Fruit fly (Drosophila melanogaster) S2 (cell line): ENCODE results near the gene CG18563.

Experiments used
- CG8478 ChIP-seq: fragments of >200 bp; optimal IDR thresholded peaks from 2 replicates; lab custom pipeline; 2018
- CTCF ChIP-seq, 2 experiments: fragments of >200 bp; optimal IDR thresholded peaks; 2 replicates each; lab custom pipeline; 2018

CG18563 gene

dm6 chr2L:17457944-17458343 is at the start of gene CG18563:
Gene CG18563 (minus strand): TSS chr2L:17458044.
- TF ChIP-seq CG8478 (lab: Kevin White, UChicago) (no peak), CTCF (optimal IDR thresholded peaks at IDR 0.05; lab: Kevin White, UChicago) (no peak)

- TF ChIP-seq CG8478 (lab: Kevin White, UChicago) (no peak), CTCF (optimal IDR thresholded peaks at IDR 0.05; lab: Kevin White, UChicago) (peak; percentile 37 to 57)
Observed at dm6 chr2L:17500946-17501451, 43.2 kb upstream of the CG18563 start, which contains the start of the genes mEFTs and Dhc36C. Gene mEFTs (minus strand): TSS chr2L:17501106. Gene Dhc36C (plus strand): TSS chr2L:17501401.

dm6 chr2L:17498721-17499120 is 40.9 kb upstream of the CG18563 start, which contains the start of gene CG15142:
Gene CG15142 (minus strand): TSS chr2L:17498821.
- TF ChIP-seq CTCF (optimal IDR thresholded peaks at IDR 0.05; lab: Kevin White, UChicago) (no peak), CG8478 (lab: Kevin White, UChicago) (no peak)

dm6 chr2L:17497108-17497507 is 39.3 kb upstream of the CG18563 start, which contains the start of gene qua:
Gene qua (minus strand): TSS chr2L:17497208.
- TF ChIP-seq CTCF (optimal IDR thresholded peaks at IDR 0.05; lab: Kevin White, UChicago) (no peak), CG8478 (lab: Kevin White, UChicago) (no peak)

dm6 chr2L:17495759-17496158 is 37.9 kb upstream of the CG18563 start:
- no peak for TF ChIP-seq CG8478 (lab: Kevin White, UChicago)
- no peak for TF ChIP-seq CTCF (optimal IDR thresholded peaks at IDR 0.05; lab: Kevin White, UChicago)

- TF ChIP-seq CG8478 (lab: Kevin White, UChicago): no peak
- no peak for TF ChIP-seq CTCF (optimal IDR thresholded peaks at IDR 0.05; lab: Kevin White, UChicago)
Observed at dm6 chr2L:17492680-17493079, 34.8 kb upstream of the CG18563 start.

- TF ChIP-seq CG8478 (lab: Kevin White, UChicago) (no peak), CTCF (optimal IDR thresholded peaks at IDR 0.05; lab: Kevin White, UChicago) (no peak)
Observed at dm6 chr2L:17486264-17486663, 28.4 kb upstream of the CG18563 start, which contains the start of gene CG43220. Gene CG43220 (plus strand): TSS chr2L:17486564.

- TF ChIP-seq CG8478 (lab: Kevin White, UChicago) (no peak), CTCF (optimal IDR thresholded peaks at IDR 0.05; lab: Kevin White, UChicago) (no peak)
Observed at dm6 chr2L:17485457-17485856, 27.6 kb upstream of the CG18563 start, which contains the start of the genes CG43221 and CG43645. Gene CG43221 (plus strand): TSS chr2L:17485757. Gene CG43645 (plus strand): TSS chr2L:17485757.

dm6 chr2L:17484174-17484573 is 26.3 kb upstream of the CG18563 start, which contains the start of the genes GCS2beta and CG5131:
Gene GCS2beta (minus strand): TSS chr2L:17484307.
Gene CG5131 (plus strand): TSS chr2L:17484501.
- TF ChIP-seq CTCF (optimal IDR thresholded peaks at IDR 0.05; lab: Kevin White, UChicago) (peak in 1 of 2 experiments; percentile 18), CG8478 (lab: Kevin White, UChicago) (no peak)

- no peak for TF ChIP-seq CG8478 (lab: Kevin White, UChicago)
- no peak for TF ChIP-seq CTCF (optimal IDR thresholded peaks at IDR 0.05; lab: Kevin White, UChicago)
Observed at dm6 chr2L:17480943-17481580, 23.2 kb upstream of the CG18563 start, which contains the start of the genes fws and Lamtor3. Gene fws (minus strand): TSS chr2L:17481029. Gene Lamtor3 (plus strand): TSS chr2L:17481231.

- TF ChIP-seq CTCF (optimal IDR thresholded peaks at IDR 0.05; lab: Kevin White, UChicago) (peak in 1 of 2 experiments; percentile 28), CG8478 (lab: Kevin White, UChicago) (no peak)
Observed at dm6 chr2L:17477710-17478109, 19.9 kb upstream of the CG18563 start, which contains the start of gene cass. Gene cass (minus strand): TSS chr2L:17477888.

dm6 chr2L:17472582-17473524 is 15.0 kb upstream of the CG18563 start, which contains the start of gene BicD:
Gene BicD (minus strand): TSS chr2L:17473215.
- no peak for TF ChIP-seq CG8478 (lab: Kevin White, UChicago)

- TF ChIP-seq CTCF (optimal IDR thresholded peaks at IDR 0.05; lab: Kevin White, UChicago): no peak
- TF ChIP-seq CG8478 (lab: Kevin White, UChicago): no peak
Observed at dm6 chr2L:17471524-17471923, 13.7 kb upstream of the CG18563 start, which contains the start of gene Sgt. Gene Sgt (plus strand): TSS chr2L:17471603.

dm6 chr2L:17470630-17471029 is 12.8 kb upstream of the CG18563 start:
- TF ChIP-seq CG8478 (lab: Kevin White, UChicago) (no peak), CTCF (optimal IDR thresholded peaks at IDR 0.05; lab: Kevin White, UChicago) (no peak)
